Worm (Caenorhabditis elegans) whole organism, late embryonic: ENCODE results near the gene fbxa-84.

Experiments
- C38D4.7 ChIP-seq: fragments of 200-800 bp; sonication (Bioruptor generic); optimal IDR thresholded peaks from 2 replicates; lab custom pipeline; 2018; ENCODE audit warnings: mild to moderate bottlenecking, missing genetic modification characterization, moderate library complexity, missing compliant biosample characterization
- K09A11.1 ChIP-seq: sonication (generic microtip); optimal IDR thresholded peaks from 2 replicates; lab custom pipeline; 2017; ENCODE audit warnings: antibody characterized with exemption, mild to moderate bottlenecking, missing genetic modification characterization, missing compliant biosample characterization; ENCODE audit not compliant: insufficient read depth
- T23F11.4 ChIP-seq: fragments of 200-800 bp; sonication (Bioruptor generic); optimal IDR thresholded peaks from 2 replicates; lab custom pipeline; 2018; ENCODE audit warnings: mild to moderate bottlenecking, missing genetic modification characterization, missing compliant biosample characterization
- Y22D7AL.16 ChIP-seq: sonication (generic microtip); optimal IDR thresholded peaks from 2 replicates; lab custom pipeline; 2016; ENCODE audit warnings: missing genetic modification characterization, missing compliant biosample characterization
- ahr-1 ChIP-seq: sonication (generic microtip); optimal IDR thresholded peaks from 2 replicates; lab custom pipeline; 2016; ENCODE audit warnings: missing genetic modification characterization, missing compliant biosample characterization
- ama-1 ChIP-seq: fragments of 150-350 bp; optimal IDR thresholded peaks from 2 replicates; lab custom pipeline; 2014
- ceh-24 ChIP-seq: sonication (generic microtip); optimal IDR thresholded peaks from 2 replicates; lab custom pipeline; 2016; ENCODE audit warnings: mild to moderate bottlenecking, missing genetic modification characterization, missing compliant biosample characterization
- ceh-30 ChIP-seq: fragments of 150-350 bp; optimal IDR thresholded peaks from 2 replicates; lab custom pipeline; 2014; ENCODE audit warnings: missing biosample characterization, missing genetic modification characterization
- ceh-31 ChIP-seq: sonication (generic microtip); optimal IDR thresholded peaks from 2 replicates; lab custom pipeline; 2016; ENCODE audit warnings: missing genetic modification characterization, missing compliant biosample characterization
- ceh-45 ChIP-seq: fragments of 200-800 bp; sonication (Bioruptor generic); IDR thresholded peaks from 2 replicates; pipeline ENCODE4 v1.3.6; 2022; ENCODE audit warnings: missing genetic modification reagents, missing genetic modification characterization, missing compliant biosample characterization
- ceh-48 ChIP-seq: sonication (generic microtip); optimal IDR thresholded peaks from 2 replicates; lab custom pipeline; 2016; ENCODE audit warnings: missing genetic modification characterization, inconsistent platforms, missing compliant biosample characterization
- ceh-6 ChIP-seq: fragments of 200-800 bp; sonication (Bioruptor generic); optimal IDR thresholded peaks from 2 replicates; lab custom pipeline; 2018; ENCODE audit warnings: mild to moderate bottlenecking, missing genetic modification characterization, missing compliant biosample characterization
- che-1 ChIP-seq: sonication (generic microtip); optimal IDR thresholded peaks from 2 replicates; lab custom pipeline; 2016; ENCODE audit warnings: mild to moderate bottlenecking, missing genetic modification characterization, missing compliant biosample characterization
- dmd-4 ChIP-seq: sonication (generic microtip); optimal IDR thresholded peaks from 2 replicates; lab custom pipeline; 2016; ENCODE audit warnings: borderline replicate concordance, missing genetic modification characterization, missing compliant biosample characterization
- elt-4 ChIP-seq: sonication (generic microtip); optimal IDR thresholded peaks from 2 replicates; lab custom pipeline; 2016; ENCODE audit warnings: missing genetic modification characterization, missing compliant biosample characterization
- fkh-6 ChIP-seq: sonication (generic microtip); optimal IDR thresholded peaks from 2 replicates; lab custom pipeline; 2016; ENCODE audit warnings: missing genetic modification characterization, missing compliant biosample characterization
- gmeb-2 ChIP-seq: sonication (generic microtip); optimal IDR thresholded peaks from 2 replicates; lab custom pipeline; 2016; ENCODE audit warnings: missing genetic modification characterization, inconsistent platforms, missing compliant biosample characterization
- hlh-15 ChIP-seq: sonication (generic microtip); optimal IDR thresholded peaks from 2 replicates; lab custom pipeline; 2016; ENCODE audit warnings: missing genetic modification characterization, missing compliant biosample characterization
- hlh-8 ChIP-seq: sonication (generic microtip); optimal IDR thresholded peaks from 2 replicates; lab custom pipeline; 2016; ENCODE audit warnings: missing genotype, missing genetic modification characterization, missing compliant biosample characterization
- lim-6 ChIP-seq: sonication (generic microtip); optimal IDR thresholded peaks from 2 replicates; lab custom pipeline; 2016; ENCODE audit warnings: missing genetic modification characterization, missing compliant biosample characterization
- lin-11 ChIP-seq: fragments of 200-800 bp; sonication (Bioruptor generic); optimal IDR thresholded peaks from 2 replicates; lab custom pipeline; 2018; ENCODE audit warnings: mild to moderate bottlenecking, missing genetic modification characterization, missing compliant biosample characterization
- mec-3 ChIP-seq: sonication (generic microtip); optimal IDR thresholded peaks from 2 replicates; lab custom pipeline; 2016; ENCODE audit warnings: borderline replicate concordance, missing genetic modification characterization, missing compliant biosample characterization
- nfya-1 ChIP-seq: sonication (generic microtip); optimal IDR thresholded peaks from 2 replicates; lab custom pipeline; 2017; ENCODE audit warnings: missing genetic modification characterization, mild to moderate bottlenecking, missing compliant biosample characterization, antibody characterized with exemption, moderate library complexity
- nhr-11 ChIP-seq: fragments of 150-350 bp; optimal IDR thresholded peaks from 2 replicates; lab custom pipeline; 2014; ENCODE audit warnings: missing biosample characterization, missing genetic modification characterization
- nhr-232 ChIP-seq: sonication (generic microtip); optimal IDR thresholded peaks from 2 replicates; lab custom pipeline; 2016; ENCODE audit warnings: missing genetic modification characterization, missing compliant biosample characterization
- odd-2 ChIP-seq: sonication (generic microtip); optimal IDR thresholded peaks from 2 replicates; lab custom pipeline; 2017; ENCODE audit warnings: antibody characterized with exemption, mild to moderate bottlenecking, missing genetic modification characterization, missing compliant biosample characterization
- pat-9 ChIP-seq: fragments of 200-800 bp; sonication (Bioruptor generic); optimal IDR thresholded peaks from 2 replicates; lab custom pipeline; 2018; ENCODE audit warnings: mild to moderate bottlenecking, missing genetic modification characterization, moderate library complexity, missing compliant biosample characterization
- pax-1 ChIP-seq: fragments of 150-350 bp; optimal IDR thresholded peaks from 2 replicates; lab custom pipeline; 2014; ENCODE audit warnings: missing biosample characterization, missing genetic modification characterization
- pha-4 ChIP-seq: fragments of 150-350 bp; optimal IDR thresholded peaks from 2 replicates; lab custom pipeline; 2018; ENCODE audit warnings: missing biosample characterization, missing genetic modification reagents, missing genetic modification characterization
- pros-1 ChIP-seq: fragments of 150-350 bp; optimal IDR thresholded peaks from 2 replicates; lab custom pipeline; 2014; ENCODE audit warnings: missing biosample characterization, missing genetic modification reagents, missing genetic modification characterization
- ref-2 ChIP-seq: sonication (generic microtip); optimal IDR thresholded peaks from 2 replicates; lab custom pipeline; 2016; ENCODE audit warnings: missing genetic modification characterization, missing compliant biosample characterization
- rnt-1 ChIP-seq: sonication (generic microtip); optimal IDR thresholded peaks from 2 replicates; lab custom pipeline; 2016; ENCODE audit warnings: missing genetic modification characterization, missing compliant biosample characterization
- sdc-2 ChIP-seq: sonication (generic microtip); optimal IDR thresholded peaks from 2 replicates; lab custom pipeline; 2016; ENCODE audit warnings: missing genotype, missing genetic modification characterization, missing compliant biosample characterization
- sox-2 ChIP-seq: fragments of 200-800 bp; sonication (Bioruptor generic); IDR thresholded peaks from 2 replicates; pipeline ENCODE4 v1.3.6; 2022; ENCODE audit warnings: missing genetic modification reagents, missing genetic modification characterization, missing compliant biosample characterization
- sox-4 ChIP-seq: sonication (generic microtip); optimal IDR thresholded peaks from 2 replicates; lab custom pipeline; 2017; ENCODE audit warnings: mild to moderate bottlenecking, missing genetic modification characterization, inconsistent platforms, missing compliant biosample characterization
- tbx-7 ChIP-seq: sonication (generic microtip); optimal IDR thresholded peaks from 2 replicates; lab custom pipeline; 2016; ENCODE audit warnings: missing genotype, missing genetic modification characterization, missing compliant biosample characterization
- unc-3 ChIP-seq, 2 experiments: fragments of 200-800 bp in 1 of 2; sonication (Bioruptor generic) in 1 of 2; sonication (generic microtip) in 1 of 2; conservative IDR thresholded peaks in 1 of 2; optimal IDR thresholded peaks in 1 of 2; 2 replicates each; pipeline versions ENCODE4 v1.3.6 to Lab custom; 2016 to 2022; ENCODE audit warnings: missing compliant biosample characterization in 2 of 2, missing genetic modification characterization in 2 of 2, missing genetic modification reagents in 1 of 2
- unc-42 ChIP-seq: sonication (generic microtip); optimal IDR thresholded peaks from 2 replicates; lab custom pipeline; 2016; ENCODE audit warnings: missing genotype, missing genetic modification characterization, missing compliant biosample characterization
- unc-55 ChIP-seq: sonication (generic microtip); optimal IDR thresholded peaks from 2 replicates; lab custom pipeline; 2017; ENCODE audit warnings: missing biosample characterization, missing genetic modification reagents, missing genetic modification characterization
- unc-86 ChIP-seq: sonication (generic microtip); optimal IDR thresholded peaks from 2 replicates; lab custom pipeline; 2016; ENCODE audit warnings: missing genetic modification characterization, missing compliant biosample characterization
- zip-5 ChIP-seq: sonication (generic microtip); optimal IDR thresholded peaks from 2 replicates; lab custom pipeline; 2016; ENCODE audit warnings: missing genetic modification characterization, missing compliant biosample characterization
- ztf-16 ChIP-seq: sonication (generic microtip); optimal IDR thresholded peaks from 2 replicates; lab custom pipeline; 2017; ENCODE audit warnings: missing genetic modification characterization, missing compliant biosample characterization

The fbxa-84 gene

DNA sequence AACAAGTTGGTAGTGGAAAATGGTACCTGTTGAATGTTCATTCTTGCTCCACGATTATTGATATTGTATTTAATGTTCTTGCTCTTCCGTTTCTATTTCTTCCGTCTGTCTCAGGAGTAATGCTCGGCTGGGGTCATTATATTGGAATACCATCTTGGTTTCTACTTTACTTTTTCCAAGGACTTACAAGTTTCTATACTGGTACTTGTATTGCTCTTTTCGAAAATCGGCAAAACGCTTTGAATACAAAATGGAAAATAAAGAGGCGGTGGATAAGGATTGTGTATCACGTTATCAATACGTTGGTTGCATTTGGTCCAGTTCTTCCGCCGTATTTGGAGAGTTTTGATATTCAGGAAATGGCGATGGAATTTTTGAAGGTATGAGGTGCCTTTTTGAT, 30.2 kb upstream of the fbxa-84 start:
- TF ChIP-seq ceh-31 (no peak), rnt-1 (tag; lab: Kevin White, UChicago) (no peak), C38D4.7 (GFP tag; lab: Kevin White, UChicago) (no peak), nfya-1 (tag; lab: Kevin White, UChicago) (no peak), sox-4 (tag; lab: Kevin White, UChicago) (no peak), K09A11.1 (tag; lab: Kevin White, UChicago) (no peak), ceh-30 (tag; lab: Kevin White, UChicago) (no peak)

- TF ChIP-seq pat-9 (tag; lab: Kevin White, UChicago) = no peak
- TF ChIP-seq gmeb-2 (tag; lab: Kevin White, UChicago) = no peak
- TF ChIP-seq unc-55 (GFP tag; lab: Kevin White, UChicago) = no peak
- TF ChIP-seq pha-4 (tag; lab: Kevin White, UChicago) = no peak
- TF ChIP-seq ceh-45 (GFP tag; lab: Robert Waterston, UW) = no peak
- TF ChIP-seq, all 69 proteins: peak for 0
These were observed 29.0 kb upstream of the fbxa-84 start, which contains the start of gene srh-55 for ce11 chrV:15153277-15153676. Gene srh-55 (plus strand): TSS chrV:15153577.

DNA sequence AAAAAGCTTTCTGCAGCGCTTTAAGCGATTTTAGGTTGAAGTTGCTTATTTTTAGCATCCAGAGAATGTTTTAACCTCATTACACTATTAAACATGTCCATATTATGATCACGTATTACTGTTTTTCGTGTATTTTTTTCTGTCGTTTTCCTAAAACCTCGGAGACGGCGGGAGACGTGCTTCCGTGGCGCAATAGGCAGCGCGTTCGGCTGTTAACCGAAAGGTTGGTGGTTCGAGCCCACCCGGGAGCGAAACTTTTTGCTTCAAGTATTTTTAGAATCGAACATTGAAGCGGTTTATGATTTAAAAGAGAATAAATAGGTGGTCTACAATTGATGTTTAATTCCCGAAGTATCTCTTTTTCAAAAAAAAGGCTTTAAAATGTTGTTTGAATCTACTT, 25.7 kb upstream of the fbxa-84 start:
- TF ChIP-seq ceh-24 (tag; lab: Kevin White, UChicago) (no peak), ceh-48 (no peak), pha-4 (tag; lab: Kevin White, UChicago) (no peak), elt-4 (tag; lab: Kevin White, UChicago) (no peak), ceh-6 (GFP tag; lab: Kevin White, UChicago) (no peak), sox-2 (GFP tag; lab: Robert Waterston, UW) (no peak), mec-3 (no peak), odd-2 (tag; lab: Kevin White, UChicago) (no peak), gmeb-2 (tag; lab: Kevin White, UChicago) (no peak), fkh-6 (tag; lab: Kevin White, UChicago) (no peak), zip-5 (tag; lab: Kevin White, UChicago) (no peak), ahr-1 (tag; lab: Kevin White, UChicago) (no peak), unc-86 (tag; lab: Kevin White, UChicago) (no peak), pros-1 (tag; lab: Kevin White, UChicago) (no peak), sox-4 (tag; lab: Kevin White, UChicago) (no peak), Y22D7AL.16 (no peak)
- TF ChIP-seq, all 69 proteins: peak for 0

DNA sequence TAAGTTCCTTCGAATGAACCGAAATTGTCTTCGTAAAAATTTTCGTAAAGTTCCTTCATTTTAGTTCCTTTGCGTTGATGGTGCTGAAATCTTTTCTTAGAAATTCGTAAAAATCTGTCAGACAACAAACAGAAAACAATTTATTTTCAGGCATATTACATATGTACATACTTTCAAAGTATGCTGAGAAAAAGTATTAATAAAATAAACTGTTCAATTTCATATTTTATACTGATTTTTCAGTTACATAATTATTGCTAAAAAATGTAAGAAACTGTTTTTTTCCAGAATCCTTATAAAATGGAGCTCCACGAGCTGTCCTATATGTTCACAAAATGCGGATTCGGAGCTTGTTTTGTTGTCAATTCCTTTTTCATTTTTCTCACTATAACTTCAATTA, 23.5 kb upstream of the fbxa-84 start, which contains the start of gene str-45:
str-45 (plus strand) TSS at position 301 of the 400 bp plus-strand sequence.
- no peak for TF ChIP-seq lim-6 (tag; lab: Kevin White, UChicago)
- no peak for TF ChIP-seq lin-11 (tag; lab: Kevin White, UChicago)
- TF ChIP-seq T23F11.4 (GFP tag; lab: Kevin White, UChicago) = no peak
- no peak for TF ChIP-seq ztf-16 (tag; lab: Kevin White, UChicago)
- TF ChIP-seq, all 69 proteins: peak for 0

ce11 chrV:15162697-15163096, 19.5 kb upstream of the fbxa-84 start, which contains the start of gene srz-11:
Gene srz-11 (plus strand): TSS chrV:15163082.
- no peak for TF ChIP-seq ama-1 (lab: Kevin White, UChicago)
- no peak for TF ChIP-seq dmd-4 (tag; lab: Kevin White, UChicago)

DNA sequence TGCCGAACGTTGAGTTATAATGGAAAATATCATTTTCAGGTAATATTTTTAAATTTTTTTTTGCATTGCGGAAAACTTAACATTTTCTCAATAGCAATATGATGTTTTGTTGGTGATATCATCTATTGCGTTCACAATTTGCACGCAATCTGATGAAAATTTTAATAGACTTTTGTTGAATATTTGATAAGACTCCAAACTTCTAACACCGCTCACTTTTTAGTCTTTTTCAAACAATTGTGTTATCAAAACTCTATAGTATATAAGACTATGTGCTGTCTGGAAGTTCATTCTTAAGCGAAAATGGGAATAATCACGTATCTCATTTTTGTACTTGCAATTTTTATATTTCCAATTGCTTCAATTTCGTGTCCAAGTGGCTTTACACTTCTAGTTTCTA, 6.8 kb upstream of the fbxa-84 start, which contains the start of gene clec-47:
clec-47 (plus strand) TSS at position 301 of the 400 bp plus-strand sequence.
- TF ChIP-seq hlh-8 (tag; lab: Kevin White, UChicago) = no peak
- TF ChIP-seq C38D4.7 (GFP tag; lab: Kevin White, UChicago) = no peak
- TF ChIP-seq sdc-2 = no peak
- TF ChIP-seq unc-42 (tag; lab: Kevin White, UChicago) = no peak
- TF ChIP-seq che-1 = no peak
- no peak for TF ChIP-seq ceh-30 (tag; lab: Kevin White, UChicago)
- no peak for TF ChIP-seq pros-1 (tag; lab: Kevin White, UChicago)
- no peak for TF ChIP-seq zip-5 (tag; lab: Kevin White, UChicago)
- TF ChIP-seq ceh-6 (GFP tag; lab: Kevin White, UChicago) = no peak
- no peak for TF ChIP-seq ref-2
- no peak for TF ChIP-seq unc-3 (GFP tag; conservative IDR thresholded peaks at IDR 0.05; lab: Robert Waterston, UW)
- TF ChIP-seq unc-3 (tag; optimal IDR thresholded peaks at IDR 0.05; lab: Kevin White, UChicago) = no peak
- no peak for TF ChIP-seq tbx-7 (tag; lab: Kevin White, UChicago)
- TF ChIP-seq sox-4 (tag; lab: Kevin White, UChicago) = no peak
- no peak for TF ChIP-seq pax-1 (tag; lab: Kevin White, UChicago)
- TF ChIP-seq nhr-232 = no peak
- TF ChIP-seq K09A11.1 (tag; lab: Kevin White, UChicago) = no peak
- TF ChIP-seq hlh-15 (tag; lab: Kevin White, UChicago) = no peak
- TF ChIP-seq nhr-11 (tag; lab: Kevin White, UChicago) = no peak
